Worm (Caenorhabditis elegans) whole organism, young adult: ENCODE data around the gene zipt-2.1.

Source experiments
- B0019.2 ChIP-seq: fragments of 200-800 bp; sonication (Bioruptor generic); conservative IDR thresholded peaks from 2 replicates; pipeline ENCODE4 v1.3.6; 2022; ENCODE audit warnings: missing genetic modification reagents, missing genetic modification characterization, missing compliant biosample characterization
- B0336.3 ChIP-seq: fragments of 200-800 bp; sonication (Bioruptor generic); IDR thresholded peaks from 2 replicates; pipeline ENCODE4 v1.3.6; 2022; ENCODE audit warnings: missing genetic modification characterization, missing compliant biosample characterization
- F33H1.4 ChIP-seq: fragments of 200-800 bp; sonication (Bioruptor generic); IDR thresholded peaks from 2 replicates; pipeline ENCODE4 v1.3.6; 2022; ENCODE audit warnings: missing genetic modification reagents, missing genetic modification characterization, missing compliant biosample characterization
- F49E8.2 ChIP-seq: sonication (generic microtip); optimal IDR thresholded peaks from 3 replicates; lab custom pipeline; 2017; ENCODE audit warnings: missing genetic modification characterization, mild to moderate bottlenecking, missing compliant biosample characterization, antibody characterized with exemption, moderate library complexity; ENCODE audit not compliant: insufficient read depth
- F57A8.1 ChIP-seq: fragments of 200-800 bp; sonication (Bioruptor generic); optimal IDR thresholded peaks from 2 replicates; lab custom pipeline; 2018; ENCODE audit warnings: mild to moderate bottlenecking, missing genetic modification characterization, moderate library complexity, missing compliant biosample characterization
- K12H6.12 ChIP-seq: fragments of 200-800 bp; sonication (Bioruptor generic); optimal IDR thresholded peaks from 2 replicates; lab custom pipeline; 2018; ENCODE audit warnings: mild to moderate bottlenecking, missing genetic modification characterization, missing compliant biosample characterization
- ZK185.1 ChIP-seq: sonication (generic microtip); optimal IDR thresholded peaks from 2 replicates; lab custom pipeline; 2016; ENCODE audit warnings: mild to moderate bottlenecking, missing genetic modification characterization, missing compliant biosample characterization; ENCODE audit not compliant: poor library complexity, severe bottlenecking
- aptf-3 ChIP-seq: fragments of 200-800 bp; sonication (Bioruptor generic); IDR thresholded peaks from 2 replicates; pipeline ENCODE4 v1.3.6; 2022; ENCODE audit warnings: missing genetic modification characterization, missing compliant biosample characterization
- atf-7 ChIP-seq: sonication (generic microtip); optimal IDR thresholded peaks from 2 replicates; lab custom pipeline; 2017; ENCODE audit warnings: mild to moderate bottlenecking, missing genetic modification characterization, missing compliant biosample characterization
- athp-1 ChIP-seq: sonication (generic microtip); optimal IDR thresholded peaks from 2 replicates; lab custom pipeline; 2017; ENCODE audit warnings: mild to moderate bottlenecking, missing genetic modification characterization, missing compliant biosample characterization
- attf-3 ChIP-seq: fragments of 200-800 bp; sonication (Bioruptor generic); conservative IDR thresholded peaks from 2 replicates; pipeline ENCODE4 v1.3.6; 2022; ENCODE audit warnings: missing genetic modification reagents, missing genetic modification characterization, missing compliant biosample characterization
- bed-2 ChIP-seq: fragments of 200-800 bp; sonication (Bioruptor generic); IDR thresholded peaks from 2 replicates; pipeline ENCODE4 v1.3.6; 2022; ENCODE audit warnings: missing genetic modification reagents, missing genetic modification characterization, missing compliant biosample characterization
- ceh-91 ChIP-seq: fragments of 200-800 bp; sonication (Bioruptor generic); IDR thresholded peaks from 2 replicates; pipeline ENCODE4 v1.3.6; 2022; ENCODE audit warnings: missing genetic modification reagents, missing genetic modification characterization, missing compliant biosample characterization
- die-1 ChIP-seq: sonication (generic microtip); optimal IDR thresholded peaks from 2 replicates; lab custom pipeline; 2016; ENCODE audit warnings: missing genotype, mild to moderate bottlenecking, missing genetic modification characterization, missing compliant biosample characterization
- egl-44 ChIP-seq: fragments of 200-800 bp; sonication (Bioruptor generic); IDR thresholded peaks from 2 replicates; pipeline ENCODE4 v1.3.6; 2022; ENCODE audit warnings: missing genetic modification reagents, missing genetic modification characterization, missing compliant biosample characterization
- egrh-3 ChIP-seq: fragments of 200-800 bp; sonication (Bioruptor generic); IDR thresholded peaks from 2 replicates; pipeline ENCODE4 v1.3.6; 2022; ENCODE audit warnings: missing genetic modification reagents, missing genetic modification characterization, missing compliant biosample characterization
- ekl-4 ChIP-seq: fragments of 200-800 bp; sonication (Bioruptor generic); IDR thresholded peaks from 2 replicates; pipeline ENCODE4 v1.3.6; 2022; ENCODE audit warnings: missing genetic modification reagents, missing genetic modification characterization, missing compliant biosample characterization
- gei-17 ChIP-seq: fragments of 200-800 bp; sonication (Bioruptor generic); optimal IDR thresholded peaks from 2 replicates; lab custom pipeline; 2018; ENCODE audit warnings: mild to moderate bottlenecking, missing genetic modification characterization, missing compliant biosample characterization
- hlh-26 ChIP-seq: fragments of 200-800 bp; sonication (Bioruptor generic); conservative IDR thresholded peaks from 2 replicates; pipeline ENCODE4 v1.3.6; 2022; ENCODE audit warnings: missing genetic modification reagents, missing genetic modification characterization, missing compliant biosample characterization
- hrde-1 ChIP-seq: sonication (generic microtip); optimal IDR thresholded peaks from 2 replicates; lab custom pipeline; 2016; ENCODE audit warnings: missing genetic modification characterization, mild to moderate bottlenecking, missing compliant biosample characterization, moderate library complexity, missing genotype, missing genetic modification reagents, borderline replicate concordance
- lag-1 ChIP-seq: fragments of 200-800 bp; sonication (Bioruptor generic); IDR thresholded peaks from 2 replicates; pipeline ENCODE4 v1.3.6; 2022; ENCODE audit warnings: missing genetic modification reagents, missing genetic modification characterization, missing compliant biosample characterization
- let-526 ChIP-seq: fragments of 200-800 bp; sonication (Bioruptor generic); IDR thresholded peaks from 2 replicates; pipeline ENCODE4 v1.3.6; 2022; ENCODE audit warnings: missing genetic modification reagents, missing genetic modification characterization, missing compliant biosample characterization
- lin-26 ChIP-seq: fragments of 200-800 bp; sonication (Bioruptor generic); IDR thresholded peaks from 2 replicates; pipeline ENCODE4 v1.3.6; 2022; ENCODE audit warnings: missing genetic modification reagents, missing genetic modification characterization, missing compliant biosample characterization
- lsl-1 ChIP-seq: fragments of 200-800 bp; sonication (Bioruptor generic); optimal IDR thresholded peaks from 2 replicates; lab custom pipeline; 2018; ENCODE audit warnings: mild to moderate bottlenecking, missing genetic modification characterization, moderate library complexity, missing compliant biosample characterization
- madf-3 ChIP-seq: fragments of 200-800 bp; sonication (Bioruptor generic); IDR thresholded peaks from 2 replicates; pipeline ENCODE4 v1.3.6; 2022; ENCODE audit warnings: missing genetic modification reagents, missing genetic modification characterization, missing compliant biosample characterization
- mcd-1 ChIP-seq: fragments of 200-800 bp; sonication (Bioruptor generic); IDR thresholded peaks from 2 replicates; pipeline ENCODE4 v1.3.6; 2022; ENCODE audit warnings: missing genetic modification reagents, missing genetic modification characterization, missing compliant biosample characterization
- mel-28 ChIP-seq: sonication (generic microtip); optimal IDR thresholded peaks from 2 replicates; lab custom pipeline; 2016; ENCODE audit warnings: borderline replicate concordance, mild to moderate bottlenecking, missing genetic modification characterization, missing compliant biosample characterization
- mes-4 ChIP-seq: sonication (generic microtip); optimal IDR thresholded peaks from 2 replicates; lab custom pipeline; 2016; ENCODE audit warnings: missing genotype, missing genetic modification characterization, missing compliant biosample characterization
- nfyb-1 ChIP-seq: fragments of 200-800 bp; sonication (Bioruptor generic); IDR thresholded peaks from 2 replicates; pipeline ENCODE4 v1.3.6; 2022; ENCODE audit warnings: missing genetic modification reagents, missing genetic modification characterization, missing compliant biosample characterization
- nhr-80 ChIP-seq: sonication (generic microtip); optimal IDR thresholded peaks from 2 replicates; lab custom pipeline; 2016; ENCODE audit warnings: missing genetic modification characterization, missing compliant biosample characterization
- sea-2 ChIP-seq: fragments of 200-800 bp; sonication (Bioruptor generic); IDR thresholded peaks from 2 replicates; pipeline ENCODE4 v1.3.6; 2022; ENCODE audit warnings: missing genetic modification characterization, missing compliant biosample characterization
- snpc-1.3 ChIP-seq: sonication (generic microtip); optimal IDR thresholded peaks from 2 replicates; lab custom pipeline; 2017; ENCODE audit warnings: missing genetic modification characterization, mild to moderate bottlenecking, missing compliant biosample characterization, antibody characterized with exemption, moderate library complexity, missing genotype, missing genetic modification reagents; ENCODE audit not compliant: insufficient read depth
- snpc-3.4 ChIP-seq: sonication (generic microtip); optimal IDR thresholded peaks from 2 replicates; lab custom pipeline; 2017; ENCODE audit warnings: missing genetic modification characterization, mild to moderate bottlenecking, missing compliant biosample characterization, antibody characterized with exemption, moderate library complexity, missing genotype, missing genetic modification reagents
- snpc-4 ChIP-seq, 5 experiments: fragments of 150-350 bp in 1 of 5; sonication (generic microtip) in 4 of 5; optimal IDR thresholded peaks; 2 replicates each; lab custom pipeline; 2014 to 2018; ENCODE audit warnings: missing genetic modification characterization in 5 of 5, missing biosample characterization in 3 of 5, antibody characterized with exemption in 2 of 5, mild to moderate bottlenecking in 2 of 5, missing compliant biosample characterization in 2 of 5, missing genotype in 2 of 5, moderate library complexity in 2 of 5, missing genetic modification reagents in 1 of 5
- somi-1 ChIP-seq: fragments of 200-800 bp; sonication (Bioruptor generic); optimal IDR thresholded peaks from 2 replicates; lab custom pipeline; 2018; ENCODE audit warnings: mild to moderate bottlenecking, missing genetic modification characterization, missing compliant biosample characterization
- tlf-1 ChIP-seq: fragments of 200-800 bp; sonication (Bioruptor generic); optimal IDR thresholded peaks from 2 replicates; lab custom pipeline; 2018; ENCODE audit warnings: mild to moderate bottlenecking, missing genetic modification characterization, missing compliant biosample characterization
- unc-62 ChIP-seq: fragments of 150-350 bp; optimal IDR thresholded peaks from 2 replicates; lab custom pipeline; 2014; ENCODE audit warnings: missing biosample characterization, missing genetic modification reagents, missing genetic modification characterization
- zfh-2 ChIP-seq: fragments of 200-800 bp; sonication (Bioruptor generic); conservative IDR thresholded peaks from 2 replicates; pipeline ENCODE4 v1.3.6; 2022; ENCODE audit warnings: missing genetic modification reagents, missing genetic modification characterization, missing compliant biosample characterization
- ztf-18 ChIP-seq: sonication (generic microtip); optimal IDR thresholded peaks from 2 replicates; lab custom pipeline; 2016; ENCODE audit warnings: missing genotype, mild to moderate bottlenecking, missing genetic modification characterization, missing compliant biosample characterization
- ztf-26 ChIP-seq: sonication (generic microtip); optimal IDR thresholded peaks from 2 replicates; lab custom pipeline; 2017; ENCODE audit warnings: missing genetic modification characterization, missing compliant biosample characterization
- ztf-28 ChIP-seq: fragments of 200-800 bp; sonication (Bioruptor generic); IDR thresholded peaks from 2 replicates; pipeline ENCODE4 v1.3.6; 2022; ENCODE audit warnings: missing genetic modification reagents, missing genetic modification characterization, missing compliant biosample characterization
- ztf-6 ChIP-seq: fragments of 200-800 bp; sonication (Bioruptor generic); IDR thresholded peaks from 2 replicates; pipeline ENCODE4 v1.3.6; 2022; ENCODE audit warnings: missing genetic modification reagents, missing genetic modification characterization, missing compliant biosample characterization

zipt-2.1 gene

DNA sequence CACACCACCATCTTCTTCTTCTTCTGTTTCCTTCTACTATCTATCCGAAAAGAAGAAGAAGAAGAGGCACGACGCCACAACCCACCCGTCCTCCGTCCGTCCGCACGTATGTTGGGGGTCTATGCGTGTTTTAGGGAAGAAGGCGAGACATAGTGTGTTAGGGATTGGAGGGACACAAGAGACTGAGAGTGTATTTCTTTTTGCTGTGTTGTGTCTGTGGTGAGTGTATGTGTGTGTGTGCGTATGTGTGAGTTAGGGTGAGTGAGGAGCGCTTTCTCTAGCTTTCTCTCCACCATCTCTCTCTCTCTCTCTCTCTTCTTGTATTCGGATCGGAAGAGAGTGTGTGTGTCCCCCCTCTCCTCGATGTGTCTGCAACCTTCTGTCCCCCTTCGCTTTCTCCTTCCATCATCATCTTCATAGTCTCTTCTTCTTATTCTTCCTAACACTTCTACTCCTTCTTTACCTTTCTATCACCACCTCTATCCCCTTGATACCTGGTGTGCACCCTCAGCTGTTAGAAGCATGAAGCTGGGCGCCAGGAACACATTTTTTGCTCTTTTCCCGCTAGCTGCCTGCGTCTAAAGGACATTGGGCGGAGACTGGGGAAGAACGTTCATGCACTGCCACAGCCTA, 22.3 kb downstream of the zipt-2.1 start (continued):
- TF ChIP-seq nfyb-1 (GFP tag; lab: Robert Waterston, UW): peak; percentile 60; the same call in 1 of the 2 replicates
- TF ChIP-seq attf-3 (GFP tag; lab: Robert Waterston, UW): no peak
- TF ChIP-seq die-1: peak; percentile 67
- no peak for TF ChIP-seq atf-7 (tag; lab: Kevin White, UChicago)
- peak; percentile 37 for TF ChIP-seq tlf-1 (GFP tag; lab: Kevin White, UChicago)
- no peak for TF ChIP-seq mes-4 (tag; lab: Kevin White, UChicago)
- TF ChIP-seq ztf-18 (tag; lab: Kevin White, UChicago): peak; percentile 47
- no peak for TF ChIP-seq ekl-4
- peak; percentile 60 for TF ChIP-seq ZK185.1
- TF ChIP-seq snpc-1.3: no peak
- TF ChIP-seq bed-2 (GFP tag; lab: Robert Waterston, UW): no peak
- 0 out of 2 replicates have a peak, but pooled peaks have one; percentile 34 for TF ChIP-seq B0019.2
- TF ChIP-seq unc-62: peak; percentile 52
- no peak for TF ChIP-seq lag-1 (GFP tag; lab: Robert Waterston, UW)
- no peak for TF ChIP-seq madf-3
- TF ChIP-seq K12H6.12 (tag; lab: Kevin White, UChicago): peak; percentile 85

DNA sequence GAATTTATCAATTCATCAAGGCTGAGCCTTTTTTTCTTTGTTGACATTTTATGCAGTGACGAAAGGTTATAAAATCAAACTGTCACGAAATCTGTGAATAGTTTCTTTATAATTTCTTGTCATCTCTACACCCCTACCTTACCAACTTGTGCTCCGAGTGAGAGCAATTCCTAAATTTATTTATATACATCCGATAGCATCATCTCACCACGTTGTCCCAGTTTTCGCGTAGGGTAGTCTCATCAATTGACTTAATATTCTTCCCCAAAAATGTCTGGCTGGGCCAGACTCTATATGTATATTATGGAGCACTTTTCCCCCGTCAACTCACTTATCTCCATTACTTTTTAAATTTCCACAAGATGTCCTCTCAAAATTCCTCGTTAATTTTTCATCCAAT, 25.9 kb downstream of the zipt-2.1 start:
- TF ChIP-seq F33H1.4 (no peak), egrh-3 (GFP tag; lab: Robert Waterston, UW) (no peak), ZK185.1 (no peak), attf-3 (GFP tag; lab: Robert Waterston, UW) (no peak), gei-17 (GFP tag; lab: Kevin White, UChicago) (no peak), nfyb-1 (GFP tag; lab: Robert Waterston, UW) (peak; percentile 52; the same call in 1 of the 2 replicates), unc-62 (no peak), lin-26 (GFP tag; lab: Robert Waterston, UW) (0 out of 2 replicates have a peak, but pooled peaks have one; percentile 19), F49E8.2 (tag; lab: Kevin White, UChicago) (no peak)

DNA sequence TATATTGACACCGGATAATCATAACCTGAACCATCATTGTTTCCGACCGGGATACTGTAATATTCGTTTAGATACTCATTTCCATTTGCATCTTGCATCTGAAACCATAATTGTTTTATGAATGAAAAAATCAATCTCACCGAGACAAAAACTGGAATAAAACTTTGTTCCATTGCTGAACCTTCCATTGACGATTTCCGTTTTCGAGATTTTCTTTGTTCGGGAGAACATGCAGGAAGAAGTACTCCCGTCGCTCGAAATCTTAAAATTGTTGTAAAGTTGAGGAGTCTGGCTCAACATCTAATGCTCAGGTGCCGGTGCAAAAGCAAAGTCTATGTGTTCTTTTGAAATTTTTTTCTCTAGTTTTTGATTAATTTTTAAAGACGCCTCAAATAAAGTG, 26.6 kb downstream of the zipt-2.1 start:
- TF ChIP-seq madf-3 (no peak), mel-28 (tag; lab: Kevin White, UChicago) (no peak), ztf-26 (tag; lab: Kevin White, UChicago) (peak; percentile 4)

DNA sequence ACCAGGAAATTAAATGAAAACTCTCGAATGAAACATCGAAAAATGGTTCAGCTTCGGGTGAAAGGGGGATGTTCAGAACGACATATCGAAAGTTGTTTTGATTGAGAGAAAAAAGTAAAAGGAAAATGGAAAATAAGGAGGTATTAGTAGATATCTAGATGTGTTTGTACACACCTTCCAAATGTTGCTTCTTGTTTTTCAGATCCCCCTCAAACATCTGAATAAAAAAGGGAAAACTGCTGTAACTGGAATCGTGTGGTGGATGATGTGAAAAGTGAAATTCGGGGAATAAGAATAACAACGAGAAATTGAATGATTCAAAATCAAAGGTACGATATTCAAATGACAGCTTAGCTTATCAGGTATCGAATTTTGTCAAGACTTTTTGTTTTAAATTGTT, 28.6 kb downstream of the zipt-2.1 start, which contains the start of gene npax-3:
Gene npax-3, minus strand, starts transcription at position 101 of the 400 bp plus-strand sequence.
- TF ChIP-seq ceh-91 (no peak), athp-1 (tag; lab: Kevin White, UChicago) (no peak), lsl-1 (GFP tag; lab: Kevin White, UChicago) (no peak), ztf-28 (no peak), B0336.3 (GFP tag; lab: Robert Waterston, UW) (no peak), mcd-1 (GFP tag; lab: Robert Waterston, UW) (no peak), let-526 (GFP tag; lab: Robert Waterston, UW) (no peak), sea-2 (no peak)

DNA sequence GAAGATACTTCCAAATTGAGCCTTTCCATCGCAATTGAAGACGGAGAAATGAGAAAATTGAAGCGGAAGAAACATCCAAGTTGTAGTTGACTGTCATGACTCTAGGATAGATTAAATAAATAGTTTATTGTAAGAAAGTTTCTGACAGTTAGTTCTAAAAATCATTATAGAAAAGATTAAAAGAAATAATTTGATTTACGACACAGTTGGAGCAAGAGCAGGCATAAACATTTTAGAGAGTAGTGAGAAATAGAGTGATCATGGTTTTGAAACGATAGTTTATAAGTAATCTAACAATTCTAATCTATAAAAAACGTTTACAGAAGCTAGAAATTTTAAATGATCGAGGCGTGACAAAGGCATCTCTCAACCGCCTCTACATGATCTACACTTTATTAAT, 32.7 kb downstream of the zipt-2.1 start, which contains the start of gene best-15:
Gene best-15, minus strand, starts transcription at position 101 of the 400 bp plus-strand sequence.
- TF ChIP-seq snpc-3.4 (tag; lab: Kevin White, UChicago) (no peak), ztf-6 (GFP tag; lab: Robert Waterston, UW) (no peak), hlh-26 (GFP tag; lab: Robert Waterston, UW) (no peak), aptf-3 (GFP tag; lab: Robert Waterston, UW) (no peak), B0019.2 (no peak), hrde-1 (tag; lab: Kevin White, UChicago) (no peak), F57A8.1 (no peak), ekl-4 (no peak), somi-1 (GFP tag; lab: Kevin White, UChicago) (no peak), snpc-4 (GFP tag; optimal IDR thresholded peaks at IDR 0.05; lab: Kevin White, UChicago) (no peak), snpc-4 (tag; optimal IDR thresholded peaks at IDR 0.05; lab: Kevin White, UChicago) (no peak), egl-44 (GFP tag; lab: Robert Waterston, UW) (no peak), nhr-80 (tag; lab: Kevin White, UChicago) (no peak), zfh-2 (no peak)
